Worm (Caenorhabditis elegans): ENCODE results near the gene srm-1.

DNA sequence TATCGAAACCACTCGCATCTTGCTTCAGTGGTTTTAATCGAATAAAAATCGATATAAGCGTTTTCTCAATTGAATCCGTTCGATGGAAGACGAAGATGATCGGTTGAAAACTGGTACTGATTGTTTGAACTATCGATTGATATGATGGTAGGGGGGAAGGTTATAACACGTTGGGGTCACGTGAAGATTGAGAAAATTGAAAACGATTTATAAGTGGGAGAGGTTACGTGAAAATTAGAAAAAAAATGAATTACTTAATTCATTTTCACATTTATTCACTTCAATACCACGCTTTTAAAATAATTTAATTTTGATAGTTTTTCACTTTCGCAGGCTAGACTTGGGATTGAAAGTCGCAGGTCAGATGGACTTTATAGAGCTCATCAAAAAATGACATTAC lies 48.6 kb downstream of the srm-1 start, which contains the start of gene C09B9.7:
- TF ChIP-seq flt-1 (GFP tag; IDR thresholded peaks at IDR 0.05) = no peak
- no peak for TF ChIP-seq cog-1 (tag; optimal IDR thresholded peaks at IDR 0.05)
- TF ChIP-seq ref-1 (GFP tag; conservative IDR thresholded peaks at IDR 0.05) = no peak
- TF ChIP-seq klf-2 (GFP tag; conservative IDR thresholded peaks at IDR 0.05) = no peak
- no peak for TF ChIP-seq T22C8.4 (GFP tag; IDR thresholded peaks at IDR 0.05)
- no peak for TF ChIP-seq ztf-29 (GFP tag; IDR thresholded peaks at IDR 0.05)
- no peak for TF ChIP-seq ztf-23 (GFP tag; IDR thresholded peaks at IDR 0.05)

All from whole organism, midembryonic.